Fruit fly (Drosophila melanogaster) whole organism, wandering third instar larva: ENCODE results near the gene TTLL1A.
A peak's percentile ranks its signal among the peaks of the same experiment; 100 is the strongest.

Source experiments
- Abd-B ChIP-seq: fragments of >200 bp; optimal IDR thresholded peaks from 2 replicates; lab custom pipeline; 2017; ENCODE audit warnings: missing biosample characterization, missing genetic modification characterization
- CG32264 ChIP-seq: fragments of 200-800 bp; sonication (Bioruptor generic); optimal IDR thresholded peaks from 2 replicates; lab custom pipeline; 2016; ENCODE audit warnings: missing biosample characterization, missing genetic modification characterization
- CG9705 ChIP-seq: fragments of 200-800 bp; sonication (Bioruptor generic); optimal IDR thresholded peaks from 2 replicates; lab custom pipeline; 2018; ENCODE audit warnings: missing biosample characterization, mild to moderate bottlenecking, missing genetic modification characterization
- CrebA ChIP-seq: fragments of 200-800 bp; sonication (Bioruptor generic); optimal IDR thresholded peaks from 2 replicates; lab custom pipeline; 2016; ENCODE audit warnings: missing biosample characterization, mild to moderate bottlenecking, missing genetic modification characterization, borderline replicate concordance
- Dfd ChIP-seq: fragments of >200 bp; optimal IDR thresholded peaks from 2 replicates; lab custom pipeline; 2017; ENCODE audit warnings: missing biosample characterization, missing genetic modification characterization
- Dif ChIP-seq: fragments of 200-275, 200-300 bp; sonication (Bioruptor generic); optimal IDR thresholded peaks from 2 replicates; lab custom pipeline; 2018; ENCODE audit warnings: missing biosample characterization, missing genetic modification characterization; ENCODE audit not compliant: partially characterized antibody
- GATAd ChIP-seq: sonication (Bioruptor generic); optimal IDR thresholded peaks from 2 replicates; lab custom pipeline; 2016; ENCODE audit warnings: missing biosample characterization, missing genetic modification characterization
- Hnf4 ChIP-seq: fragments of 200-800 bp; sonication (Bioruptor generic); optimal IDR thresholded peaks from 2 replicates; lab custom pipeline; 2016; ENCODE audit warnings: missing biosample characterization, mild to moderate bottlenecking, missing genetic modification characterization
- Hr78 ChIP-seq: fragments of >200 bp; optimal IDR thresholded peaks from 2 replicates; lab custom pipeline; 2017; ENCODE audit warnings: missing biosample characterization, missing genetic modification characterization
- Hr83 ChIP-seq: fragments of 200-300 bp; sonication (Bioruptor generic); optimal IDR thresholded peaks from 2 replicates; lab custom pipeline; 2016; ENCODE audit warnings: missing biosample characterization, mild to moderate bottlenecking, missing genetic modification characterization, moderate library complexity; ENCODE audit not compliant: poor library complexity, severe bottlenecking
- Jra ChIP-seq: sonication (Bioruptor generic); optimal IDR thresholded peaks from 2 replicates; lab custom pipeline; 2016; ENCODE audit warnings: missing biosample characterization, missing genetic modification characterization
- Mio ChIP-seq: sonication (Bioruptor generic); optimal IDR thresholded peaks from 2 replicates; lab custom pipeline; 2016; ENCODE audit warnings: missing biosample characterization, missing genetic modification characterization
- Myc ChIP-seq: fragments of >200 bp; optimal IDR thresholded peaks from 2 replicates; lab custom pipeline; 2017
- N ChIP-seq: fragments of >200 bp; optimal IDR thresholded peaks from 2 replicates; lab custom pipeline; 2018; ENCODE audit warnings: missing biosample characterization, missing external identifiers, missing genetic modification characterization
- Sp1 ChIP-seq: fragments of 200-800 bp; sonication (Bioruptor generic); optimal IDR thresholded peaks from 3 replicates; lab custom pipeline; 2019; ENCODE audit warnings: missing biosample characterization, mild to moderate bottlenecking, missing genetic modification characterization, moderate library complexity
- Vsx2 ChIP-seq: fragments of 200-300, 225-300 bp; sonication (Bioruptor generic); optimal IDR thresholded peaks from 2 replicates; lab custom pipeline; 2018; ENCODE audit warnings: missing biosample characterization, missing genetic modification characterization; ENCODE audit not compliant: partially characterized antibody
- br ChIP-seq: fragments of 200-800 bp; sonication (Bioruptor generic); optimal IDR thresholded peaks from 2 replicates; lab custom pipeline; 2016; ENCODE audit warnings: missing biosample characterization, missing genetic modification characterization
- brk ChIP-seq: fragments of 200-800 bp; sonication (Bioruptor generic); optimal IDR thresholded peaks from 2 replicates; lab custom pipeline; 2016; ENCODE audit warnings: missing biosample characterization, mild to moderate bottlenecking, missing genetic modification characterization
- dl ChIP-seq, 2 experiments: fragments of 175-275, 200-275 bp in 1 of 2; fragments of 200-275 bp in 1 of 2; sonication (Bioruptor generic); optimal IDR thresholded peaks; lab custom pipeline; 2018; ENCODE audit warnings: mild to moderate bottlenecking in 2 of 2, missing biosample characterization in 2 of 2, missing genetic modification characterization in 2 of 2, moderate library complexity in 2 of 2; ENCODE audit not compliant: partially characterized antibody in 2 of 2, insufficient read depth in 1 of 2
- dmrt93B ChIP-seq: fragments of 200-800 bp; sonication (Bioruptor generic); optimal IDR thresholded peaks from 2 replicates; lab custom pipeline; 2018; ENCODE audit warnings: missing biosample characterization, mild to moderate bottlenecking, missing genetic modification characterization
- ey ChIP-seq: fragments of 200-800 bp; sonication (Bioruptor generic); optimal IDR thresholded peaks from 2 replicates; lab custom pipeline; 2016; ENCODE audit warnings: missing biosample characterization, missing genetic modification characterization
- foxo ChIP-seq, 2 experiments: fragments of 200-800 bp; sonication (Bioruptor generic); optimal IDR thresholded peaks; 2 replicates in 1 of 2; 3 replicates in 1 of 2; lab custom pipeline; 2016 to 2017; ENCODE audit warnings: missing biosample characterization in 2 of 2, missing genetic modification characterization in 2 of 2
- fru ChIP-seq: fragments of 200-800 bp; sonication (Bioruptor generic); optimal IDR thresholded peaks from 3 replicates; lab custom pipeline; 2016; ENCODE audit warnings: missing biosample characterization, mild to moderate bottlenecking, missing genetic modification characterization
- h ChIP-seq: fragments of 200-800 bp; sonication (Bioruptor generic); optimal IDR thresholded peaks from 3 replicates; lab custom pipeline; 2016; ENCODE audit warnings: missing biosample characterization, mild to moderate bottlenecking, missing genetic modification characterization
- jim ChIP-seq: fragments of 175-275, 200-325 bp; sonication (Bioruptor generic); optimal IDR thresholded peaks from 2 replicates; lab custom pipeline; 2016; ENCODE audit warnings: missing biosample characterization, mild to moderate bottlenecking, missing genetic modification characterization
- lola ChIP-seq: fragments of >200 bp; optimal IDR thresholded peaks from 2 replicates; lab custom pipeline; 2017; ENCODE audit warnings: missing biosample characterization, missing genetic modification characterization
- pan ChIP-seq: fragments of >200 bp; optimal IDR thresholded peaks from 2 replicates; lab custom pipeline; 2017
- psq ChIP-seq: fragments of 200-800 bp; sonication (Bioruptor generic); optimal IDR thresholded peaks from 3 replicates; lab custom pipeline; 2017; ENCODE audit warnings: missing biosample characterization, mild to moderate bottlenecking, missing genetic modification characterization, moderate library complexity
- sv ChIP-seq: fragments of 200-800 bp; sonication (Bioruptor generic); optimal IDR thresholded peaks from 3 replicates; lab custom pipeline; 2016; ENCODE audit warnings: missing biosample characterization, missing genetic modification characterization
- tai ChIP-seq: sonication (Bioruptor generic); optimal IDR thresholded peaks from 2 replicates; lab custom pipeline; 2016; ENCODE audit warnings: missing biosample characterization, missing genetic modification characterization
- usp ChIP-seq: fragments of >200 bp; optimal IDR thresholded peaks from 2 replicates; lab custom pipeline; 2017; ENCODE audit warnings: missing biosample characterization, missing genetic modification characterization
- woc ChIP-seq: sonication (Bioruptor generic); optimal IDR thresholded peaks from 2 replicates; lab custom pipeline; 2016; ENCODE audit warnings: missing biosample characterization, mild to moderate bottlenecking, missing genetic modification characterization

The TTLL1A gene

DNA sequence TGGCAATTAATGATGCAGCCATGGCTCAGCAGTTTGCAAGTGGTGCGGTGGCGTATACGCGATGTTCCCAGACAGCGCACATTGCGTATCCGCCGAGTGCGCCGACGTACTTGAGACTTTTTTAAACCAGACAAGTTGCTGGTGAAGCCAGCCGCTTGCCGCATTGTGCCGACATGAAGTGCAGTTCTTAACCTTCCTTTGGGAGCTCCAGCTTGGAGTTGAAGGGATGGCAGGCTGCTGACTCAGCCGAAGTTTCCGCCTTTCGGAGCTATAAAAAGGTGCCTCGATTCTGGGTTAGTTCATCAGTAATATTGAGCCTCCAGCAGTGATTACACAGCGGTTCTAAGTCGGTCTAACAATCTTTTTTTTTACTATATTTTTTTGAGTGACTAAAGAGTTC lies 18.7 kb upstream of the TTLL1A start, which contains the start of gene CG5172:
TSS of gene CG5172 (plus strand) at position 301 of the 400 bp plus-strand sequence.
- no peak for TF ChIP-seq brk
- no peak for TF ChIP-seq tai (GFP tag; lab: Kevin White, UChicago)
- TF ChIP-seq CrebA (GFP tag; lab: Kevin White, UChicago) = no peak
- TF ChIP-seq Myc (lab: Kevin White, UChicago) = no peak
- TF ChIP-seq jim (GFP tag; lab: Kevin White, UChicago) = no peak
- TF ChIP-seq CG32264 (GFP tag; lab: Kevin White, UChicago) = no peak
- no peak for TF ChIP-seq ey
- TF ChIP-seq sv (GFP tag; lab: Kevin White, UChicago) = no peak
- no peak for TF ChIP-seq Dfd
- no peak for TF ChIP-seq pan (lab: Kevin White, UChicago)
- no peak for TF ChIP-seq Hr78
- no peak for TF ChIP-seq fru (GFP tag; lab: Kevin White, UChicago)
- no peak for TF ChIP-seq Abd-B (GFP tag; lab: Kevin White, UChicago)
- TF ChIP-seq Hr83 (GFP tag; lab: Kevin White, UChicago) = no peak
- TF ChIP-seq Sp1 (GFP tag; lab: Kevin White, UChicago) = no peak

DNA sequence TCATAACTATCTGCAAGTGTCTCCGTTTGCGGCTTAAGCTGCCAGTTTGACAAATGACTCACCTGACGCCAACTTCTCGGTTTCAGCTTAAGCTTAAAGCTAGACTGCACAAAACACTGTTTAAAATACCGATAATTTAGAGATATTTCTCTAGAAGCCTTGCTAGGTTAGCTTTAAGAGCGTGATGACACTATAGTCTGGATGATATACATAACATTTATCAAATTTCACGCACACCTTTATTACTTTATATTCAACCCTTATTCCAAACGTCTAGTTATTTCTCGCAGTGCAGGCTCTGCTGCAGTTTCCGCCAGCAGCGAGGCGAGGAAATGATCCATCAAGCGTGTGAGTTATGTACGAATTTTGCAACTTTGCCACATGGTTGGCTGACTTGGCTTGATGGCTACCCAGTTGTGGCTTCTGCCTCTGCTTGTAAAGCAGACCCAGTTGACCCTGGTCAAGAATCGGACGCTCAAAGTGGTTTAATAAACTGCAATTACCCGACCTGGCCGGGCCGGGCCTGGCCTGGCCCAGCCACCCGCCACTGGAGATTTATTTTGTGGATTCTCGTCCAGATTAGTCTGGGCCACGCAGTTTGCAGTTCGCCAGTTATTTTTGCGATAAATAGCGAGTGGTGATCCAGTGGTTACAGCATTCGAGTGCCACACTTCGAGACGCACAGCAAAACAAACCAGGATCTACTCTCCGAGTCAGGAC lies 16.0 kb upstream of the TTLL1A start, which contains the start of gene CG12998:
TSS of gene CG12998 (plus strand) at position 436 of the 720 bp plus-strand sequence.
- TF ChIP-seq Dfd = peak; percentile 97
- TF ChIP-seq CG9705 = no peak
- no peak for TF ChIP-seq tai (GFP tag; lab: Kevin White, UChicago)

DNA sequence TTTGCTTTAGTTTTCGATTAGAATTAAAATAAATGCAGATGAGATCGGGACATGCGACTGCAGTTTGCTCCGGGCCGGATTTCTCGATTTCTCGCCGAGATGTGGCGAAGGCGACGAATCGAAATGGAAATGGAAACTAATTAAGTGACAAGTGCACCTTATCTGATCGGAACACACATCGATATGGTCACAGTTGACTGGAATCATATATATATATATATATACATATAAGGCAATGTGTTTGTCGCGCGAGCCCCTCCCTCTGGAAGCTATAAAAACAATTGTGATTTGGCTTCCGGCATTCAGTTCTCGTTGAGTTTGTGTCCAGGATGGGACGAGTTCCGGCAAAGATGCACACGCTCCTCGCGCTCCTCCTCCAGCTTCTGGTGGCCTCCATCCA lies 12.6 kb upstream of the TTLL1A start, which contains the start of gene CG5162:
TSS of gene CG5162 (plus strand) at position 301 of the 400 bp plus-strand sequence.
- TF ChIP-seq Vsx2 (GFP tag; lab: Kevin White, UChicago) (no peak), N (GFP tag; lab: Kevin White, UChicago) (no peak), br (GFP tag; lab: Kevin White, UChicago) (no peak), Jra (no peak), psq (no peak), pan (lab: Kevin White, UChicago) (no peak), Sp1 (GFP tag; lab: Kevin White, UChicago) (no peak), Hr78 (no peak), woc (GFP tag; lab: Kevin White, UChicago) (no peak), Hr83 (GFP tag; lab: Kevin White, UChicago) (no peak), Hnf4 (GFP tag; lab: Kevin White, UChicago) (no peak), fru (GFP tag; lab: Kevin White, UChicago) (no peak), lola (GFP tag; lab: Kevin White, UChicago) (no peak), jim (GFP tag; lab: Kevin White, UChicago) (no peak), CG32264 (GFP tag; lab: Kevin White, UChicago) (no peak), Myc (lab: Kevin White, UChicago) (no peak)
- TF ChIP-seq, all 38 proteins: peak for 0

- no peak for TF ChIP-seq dl (GFP tag; optimal IDR thresholded peaks at IDR 0.05; lab: Kevin White, UChicago; ENCODE audit: insufficient read depth in 1 of 2, partially characterized antibody in 2 of 2)
- no peak for TF ChIP-seq Myc (lab: Kevin White, UChicago)
- TF ChIP-seq fru (GFP tag; lab: Kevin White, UChicago) = no peak
- no peak for TF ChIP-seq dmrt93B (GFP tag; lab: Kevin White, UChicago)
- TF ChIP-seq foxo (GFP tag; optimal IDR thresholded peaks at IDR 0.05; lab: Kevin White, UChicago) = no peak
- no peak for TF ChIP-seq Dfd
- TF ChIP-seq Hr78 = no peak
Observed at dm6 chrX:17212007-17212406, 9.6 kb upstream of the TTLL1A start, which contains the start of gene CG18258. Gene CG18258 (plus strand): TSS chrX:17212307.

dm6 chrX:17209897-17210296 lies 7.5 kb upstream of the TTLL1A start, which contains the start of gene CG12995:
Gene CG12995 (minus strand): TSS chrX:17209997.
- TF ChIP-seq Dif (GFP tag; lab: Kevin White, UChicago) = no peak
- no peak for TF ChIP-seq dl (GFP tag; optimal IDR thresholded peaks at IDR 0.05; lab: Kevin White, UChicago; ENCODE audit: insufficient read depth in 1 of 2, partially characterized antibody in 2 of 2)
- TF ChIP-seq woc (GFP tag; lab: Kevin White, UChicago) = no peak
- TF ChIP-seq fru (GFP tag; lab: Kevin White, UChicago) = no peak
- no peak for TF ChIP-seq Vsx2 (GFP tag; lab: Kevin White, UChicago)
- no peak for TF ChIP-seq Hnf4 (GFP tag; lab: Kevin White, UChicago)
- TF ChIP-seq Mio (GFP tag; lab: Kevin White, UChicago) = no peak
- no peak for TF ChIP-seq Hr78
- no peak for TF ChIP-seq psq
- no peak for TF ChIP-seq N (GFP tag; lab: Kevin White, UChicago)
- TF ChIP-seq GATAd (GFP tag; lab: Kevin White, UChicago) = no peak
- TF ChIP-seq usp = no peak
- no peak for TF ChIP-seq h (GFP tag; lab: Kevin White, UChicago)
- no peak for TF ChIP-seq Sp1 (GFP tag; lab: Kevin White, UChicago)
- TF ChIP-seq CG32264 (GFP tag; lab: Kevin White, UChicago) = no peak
- TF ChIP-seq Jra = no peak
- no peak for TF ChIP-seq sv (GFP tag; lab: Kevin White, UChicago)
